Fruit fly (Drosophila melanogaster): ENCODE results near the gene r-cup.

Gene r-cup

dm6 chrX:21047717-21048116, 22.0 kb upstream of the r-cup start:
- TF ChIP-seq CG8301 (tag; optimal IDR thresholded peaks at IDR 0.05) = no peak
- TF ChIP-seq Ets98B (GFP tag; IDR thresholded peaks at IDR 0.05) = no peak
- no peak for TF ChIP-seq CG34367 (tag; optimal IDR thresholded peaks at IDR 0.05)
- no peak for TF ChIP-seq CG8159 (tag; optimal IDR thresholded peaks at IDR 0.05)
- no peak for TF ChIP-seq Pif1B (GFP tag; optimal IDR thresholded peaks at IDR 0.05)
- no peak for TF ChIP-seq fd96Ca (GFP tag; IDR thresholded peaks at IDR 0.05)
- no peak for TF ChIP-seq D1 (tag; optimal IDR thresholded peaks at IDR 0.05)
- no peak for TF ChIP-seq Snoo (tag; optimal IDR thresholded peaks at IDR 0.05)
- TF ChIP-seq CG10348 (GFP tag; IDR thresholded peaks at IDR 0.05) = no peak
- TF ChIP-seq CG12605 (GFP tag; IDR thresholded peaks at IDR 0.05) = no peak
- TF ChIP-seq CG9948 (tag; optimal IDR thresholded peaks at IDR 0.05) = no peak
- no peak for TF ChIP-seq CG32121 (GFP tag; IDR thresholded peaks at IDR 0.05)
- no peak for TF ChIP-seq CG13204 (GFP tag; optimal IDR thresholded peaks at IDR 0.05)
- TF ChIP-seq CG15710 (tag; optimal IDR thresholded peaks at IDR 0.05) = no peak
- no peak for TF ChIP-seq CG14655 (GFP tag; optimal IDR thresholded peaks at IDR 0.05)

dm6 chrX:21046141-21046540, 20.5 kb upstream of the r-cup start:
- no peak for TF ChIP-seq CG8159 (tag; optimal IDR thresholded peaks at IDR 0.05)
- TF ChIP-seq CG15710 (tag; optimal IDR thresholded peaks at IDR 0.05) = no peak
- TF ChIP-seq Pif1A (GFP tag; optimal IDR thresholded peaks at IDR 0.05) = no peak
- TF ChIP-seq CG9948 (tag; optimal IDR thresholded peaks at IDR 0.05) = no peak
- TF ChIP-seq rn (GFP tag; IDR thresholded peaks at IDR 0.05) = no peak
- TF ChIP-seq CG13204 (GFP tag; optimal IDR thresholded peaks at IDR 0.05) = no peak
- no peak for TF ChIP-seq CG34367 (tag; optimal IDR thresholded peaks at IDR 0.05)
- no peak for TF ChIP-seq CG32121 (GFP tag; IDR thresholded peaks at IDR 0.05)
- no peak for TF ChIP-seq gl (tag; optimal IDR thresholded peaks at IDR 0.05)

dm6 chrX:21045448-21045941, 19.8 kb upstream of the r-cup start:
- peak; percentile 29; the same call in 1 of the 3 replicates for TF ChIP-seq fd96Ca (GFP tag; IDR thresholded peaks at IDR 0.05)
- no peak for TF ChIP-seq rn (GFP tag; IDR thresholded peaks at IDR 0.05)
- peak; percentile 45 for TF ChIP-seq D1 (tag; optimal IDR thresholded peaks at IDR 0.05)
- TF ChIP-seq EcR (GFP tag; optimal IDR thresholded peaks at IDR 0.05) = peak; percentile 46
- peak; percentile 28; the same call in 1 of the 3 replicates for TF ChIP-seq CG4496 (GFP tag; IDR thresholded peaks at IDR 0.05)
- TF ChIP-seq Pif1B (GFP tag; optimal IDR thresholded peaks at IDR 0.05) = peak; percentile 31
- TF ChIP-seq CG14655 (GFP tag; optimal IDR thresholded peaks at IDR 0.05) = peak; percentile 66
- TF ChIP-seq CG32121 (GFP tag; IDR thresholded peaks at IDR 0.05) = peak; percentile 41
- TF ChIP-seq CG13204 (GFP tag; optimal IDR thresholded peaks at IDR 0.05) = peak; percentile 14
- TF ChIP-seq CG8159 (tag; optimal IDR thresholded peaks at IDR 0.05) = peak; percentile 56
- TF ChIP-seq gl (tag; optimal IDR thresholded peaks at IDR 0.05) = peak; percentile 76
- peak; percentile 40 for TF ChIP-seq CG34367 (tag; optimal IDR thresholded peaks at IDR 0.05)
- TF ChIP-seq Ets98B (GFP tag; IDR thresholded peaks at IDR 0.05) = peak; percentile 68
- peak; percentile 18 for TF ChIP-seq CG15710 (tag; optimal IDR thresholded peaks at IDR 0.05)
- TF ChIP-seq Snoo (tag; optimal IDR thresholded peaks at IDR 0.05) = no peak
- peak; percentile 57 for TF ChIP-seq Pif1A (GFP tag; optimal IDR thresholded peaks at IDR 0.05)
- no peak for TF ChIP-seq CG9948 (tag; optimal IDR thresholded peaks at IDR 0.05)
- TF ChIP-seq CG12605 (GFP tag; IDR thresholded peaks at IDR 0.05) = peak; percentile 86
- peak; percentile 64 for TF ChIP-seq CG8301 (tag; optimal IDR thresholded peaks at IDR 0.05)
- TF ChIP-seq CG10348 (GFP tag; IDR thresholded peaks at IDR 0.05) = no peak
- peak; percentile 37 for TF ChIP-seq CG17806 (tag; optimal IDR thresholded peaks at IDR 0.05)

- TF ChIP-seq CG12605 (GFP tag; IDR thresholded peaks at IDR 0.05) = no peak
- peak; percentile 12 for TF ChIP-seq CG34367 (tag; optimal IDR thresholded peaks at IDR 0.05)
- TF ChIP-seq Snoo (tag; optimal IDR thresholded peaks at IDR 0.05) = peak; percentile 17
- peak; percentile 35 for TF ChIP-seq D1 (tag; optimal IDR thresholded peaks at IDR 0.05)
- peak; percentile 76 for TF ChIP-seq fd96Ca (GFP tag; IDR thresholded peaks at IDR 0.05)
- TF ChIP-seq Pif1A (GFP tag; optimal IDR thresholded peaks at IDR 0.05) = no peak
- TF ChIP-seq gl (tag; optimal IDR thresholded peaks at IDR 0.05) = no peak
- TF ChIP-seq CG4496 (GFP tag; IDR thresholded peaks at IDR 0.05) = peak; percentile 60
- peak; percentile 73 for TF ChIP-seq CG14655 (GFP tag; optimal IDR thresholded peaks at IDR 0.05)
- peak; percentile 54 for TF ChIP-seq CG9948 (tag; optimal IDR thresholded peaks at IDR 0.05)
- no peak for TF ChIP-seq Pif1B (GFP tag; optimal IDR thresholded peaks at IDR 0.05)
- TF ChIP-seq CG8159 (tag; optimal IDR thresholded peaks at IDR 0.05) = peak; percentile 53
- peak; percentile 40 for TF ChIP-seq CG32121 (GFP tag; IDR thresholded peaks at IDR 0.05)
- no peak for TF ChIP-seq rn (GFP tag; IDR thresholded peaks at IDR 0.05)
- TF ChIP-seq Ets98B (GFP tag; IDR thresholded peaks at IDR 0.05) = no peak; the same call in 1 of the 2 replicates
- TF ChIP-seq CG8301 (tag; optimal IDR thresholded peaks at IDR 0.05) = no peak
- no peak for TF ChIP-seq CG10348 (GFP tag; IDR thresholded peaks at IDR 0.05)
- no peak for TF ChIP-seq CG17806 (tag; optimal IDR thresholded peaks at IDR 0.05)
- TF ChIP-seq CG15710 (tag; optimal IDR thresholded peaks at IDR 0.05) = peak; percentile 30
- no peak for TF ChIP-seq EcR (GFP tag; optimal IDR thresholded peaks at IDR 0.05)
- TF ChIP-seq CG13204 (GFP tag; optimal IDR thresholded peaks at IDR 0.05) = no peak
Measured at dm6 chrX:21044831-21045447, 19.3 kb upstream of the r-cup start, which contains the start of gene Cbs. TSS of gene Cbs (plus strand) at chrX:21045138.

- TF ChIP-seq CG4496 (GFP tag; IDR thresholded peaks at IDR 0.05) (peak; percentile 90), Pif1B (GFP tag; optimal IDR thresholded peaks at IDR 0.05) (peak; percentile 66), Snoo (tag; optimal IDR thresholded peaks at IDR 0.05) (no peak), CG14655 (GFP tag; optimal IDR thresholded peaks at IDR 0.05) (no peak), Pif1A (GFP tag; optimal IDR thresholded peaks at IDR 0.05) (peak; percentile 70), CG13204 (GFP tag; optimal IDR thresholded peaks at IDR 0.05) (no peak), CG34367 (tag; optimal IDR thresholded peaks at IDR 0.05) (peak; percentile 23), EcR (GFP tag; optimal IDR thresholded peaks at IDR 0.05) (peak; percentile 21), CG8301 (tag; optimal IDR thresholded peaks at IDR 0.05) (peak; percentile 59), rn (GFP tag; IDR thresholded peaks at IDR 0.05) (0 out of 2 replicates have a peak, but pooled peaks have one; percentile 24), gl (tag; optimal IDR thresholded peaks at IDR 0.05) (peak; percentile 19), fd96Ca (GFP tag; IDR thresholded peaks at IDR 0.05) (peak; percentile 45; the same call in 2 of the 3 replicates), CG8159 (tag; optimal IDR thresholded peaks at IDR 0.05) (peak; percentile 50), CG12605 (GFP tag; IDR thresholded peaks at IDR 0.05) (peak; percentile 77), Ets98B (GFP tag; IDR thresholded peaks at IDR 0.05) (peak; percentile 82), CG15710 (tag; optimal IDR thresholded peaks at IDR 0.05) (peak; percentile 15), CG32121 (GFP tag; IDR thresholded peaks at IDR 0.05) (peak; percentile 66), CG17806 (tag; optimal IDR thresholded peaks at IDR 0.05) (peak; percentile 43), CG9948 (tag; optimal IDR thresholded peaks at IDR 0.05) (no peak), CG10348 (GFP tag; IDR thresholded peaks at IDR 0.05) (no peak), D1 (tag; optimal IDR thresholded peaks at IDR 0.05) (no peak)
Measured at dm6 chrX:21044278-21044830, 18.7 kb upstream of the r-cup start.

All from whole organism, pupa.